Worm (Caenorhabditis elegans) whole organism, young adult: ENCODE results near the gene clec-256.

Source experiments
- B0019.2 ChIP-seq: fragments of 200-800 bp; sonication (Bioruptor generic); conservative IDR thresholded peaks from 2 replicates; pipeline ENCODE4 v1.3.6; 2022; ENCODE audit warnings: missing genetic modification reagents, missing genetic modification characterization, missing compliant biosample characterization
- F49E8.2 ChIP-seq: sonication (generic microtip); optimal IDR thresholded peaks from 3 replicates; lab custom pipeline; 2017; ENCODE audit warnings: missing genetic modification characterization, mild to moderate bottlenecking, missing compliant biosample characterization, antibody characterized with exemption, moderate library complexity; ENCODE audit not compliant: insufficient read depth
- K11D2.4 ChIP-seq: fragments of 200-800 bp; sonication (Bioruptor generic); IDR thresholded peaks from 2 replicates; pipeline ENCODE4 v1.3.6; 2022; ENCODE audit warnings: missing genetic modification reagents, missing genetic modification characterization, missing compliant biosample characterization
- K12H6.12 ChIP-seq: fragments of 200-800 bp; sonication (Bioruptor generic); optimal IDR thresholded peaks from 2 replicates; lab custom pipeline; 2018; ENCODE audit warnings: mild to moderate bottlenecking, missing genetic modification characterization, missing compliant biosample characterization
- ama-1 ChIP-seq, 3 experiments: fragments of 150-350 bp in 1 of 3; sonication (generic microtip) in 2 of 3; optimal IDR thresholded peaks; 2 replicates each; lab custom pipeline; 2014 to 2018; ENCODE audit warnings: missing biosample characterization in 2 of 3, missing genetic modification characterization in 2 of 3, missing genetic modification reagents in 2 of 3
- attf-5 ChIP-seq: fragments of 200-800 bp; sonication (Bioruptor generic); optimal IDR thresholded peaks from 2 replicates; lab custom pipeline; 2018; ENCODE audit warnings: mild to moderate bottlenecking, missing genetic modification characterization, missing compliant biosample characterization
- bed-2 ChIP-seq: fragments of 200-800 bp; sonication (Bioruptor generic); IDR thresholded peaks from 2 replicates; pipeline ENCODE4 v1.3.6; 2022; ENCODE audit warnings: missing genetic modification reagents, missing genetic modification characterization, missing compliant biosample characterization
- ccch-3 ChIP-seq: fragments of 200-800 bp; sonication (Bioruptor generic); optimal IDR thresholded peaks from 2 replicates; lab custom pipeline; 2018; ENCODE audit warnings: mild to moderate bottlenecking, missing genetic modification characterization, missing compliant biosample characterization
- pha-4 ChIP-seq: fragments of 150-350 bp; sonication (generic microtip); optimal IDR thresholded peaks from 2 replicates; lab custom pipeline; 2014; ENCODE audit warnings: missing biosample characterization, missing genetic modification reagents, missing genetic modification characterization
- snpc-3.4 ChIP-seq: sonication (generic microtip); optimal IDR thresholded peaks from 2 replicates; lab custom pipeline; 2017; ENCODE audit warnings: missing genetic modification characterization, mild to moderate bottlenecking, missing compliant biosample characterization, antibody characterized with exemption, moderate library complexity, missing genotype, missing genetic modification reagents
- tbx-9 ChIP-seq: sonication (generic microtip); optimal IDR thresholded peaks from 2 replicates; lab custom pipeline; 2016; ENCODE audit warnings: borderline replicate concordance, missing genetic modification characterization, inconsistent platforms, missing compliant biosample characterization
- unc-62 ChIP-seq: fragments of 150-350 bp; optimal IDR thresholded peaks from 2 replicates; lab custom pipeline; 2014; ENCODE audit warnings: missing biosample characterization, missing genetic modification reagents, missing genetic modification characterization
- ztf-28 ChIP-seq: fragments of 200-800 bp; sonication (Bioruptor generic); IDR thresholded peaks from 2 replicates; pipeline ENCODE4 v1.3.6; 2022; ENCODE audit warnings: missing genetic modification reagents, missing genetic modification characterization, missing compliant biosample characterization

DNA sequence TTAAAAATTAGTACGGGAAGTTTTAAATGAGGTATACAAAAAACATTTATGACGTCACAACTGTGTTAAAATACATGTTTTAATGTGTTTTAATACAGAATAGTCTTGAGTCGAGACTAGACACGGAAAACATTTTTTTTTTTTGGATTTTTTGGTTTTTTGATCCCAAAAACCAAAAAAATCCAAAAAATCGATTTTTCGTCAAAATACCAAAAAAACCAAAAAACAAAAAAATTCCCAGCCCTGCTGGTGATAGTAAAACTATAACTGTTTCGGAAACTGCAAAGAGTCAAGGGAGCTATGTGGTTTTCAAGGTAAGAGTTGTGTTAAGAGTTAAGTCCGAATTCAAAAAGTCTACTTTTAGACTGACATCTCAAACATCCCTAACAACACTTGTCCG is 10.4 kb upstream of the clec-256 start, which contains the start of gene F11D11.4:
- TF ChIP-seq F49E8.2 (tag; lab: Kevin White, UChicago): no peak
- TF ChIP-seq bed-2 (GFP tag; lab: Robert Waterston, UW): no peak
- no peak for TF ChIP-seq ztf-28 (GFP tag; lab: Robert Waterston, UW)
- no peak for TF ChIP-seq unc-62 (GFP tag; lab: Kevin White, UChicago)
- TF ChIP-seq snpc-3.4 (tag; lab: Kevin White, UChicago): no peak
- no peak for TF ChIP-seq ama-1 (optimal IDR thresholded peaks at IDR 0.05; lab: Kevin White, UChicago)
- no peak for TF ChIP-seq ama-1 (GFP tag; optimal IDR thresholded peaks at IDR 0.05; lab: Kevin White, UChicago)
- no peak for TF ChIP-seq K12H6.12
- TF ChIP-seq K11D2.4 (GFP tag; lab: Robert Waterston, UW): no peak
- no peak for TF ChIP-seq tbx-9 (tag; lab: Kevin White, UChicago)
- TF ChIP-seq B0019.2 (GFP tag; lab: Robert Waterston, UW): no peak
- TF ChIP-seq pha-4 (tag; lab: Kevin White, UChicago): no peak
- no peak for TF ChIP-seq attf-5 (GFP tag; lab: Kevin White, UChicago)
- no peak for TF ChIP-seq ccch-3 (GFP tag; lab: Kevin White, UChicago)
